Fruit fly (Drosophila melanogaster): ENCODE measurements around the gene Meics.

Meics gene

dm6 chr3L:13938470-13939150, 25.9 kb downstream of the Meics start (continued):
- peak; percentile 73 for TF ChIP-seq exex (tag; optimal IDR thresholded peaks at IDR 0.05)
- TF ChIP-seq CG15696 (tag; optimal IDR thresholded peaks at IDR 0.05), result peak; percentile 70
- TF ChIP-seq Vsx1 (GFP tag; optimal IDR thresholded peaks at IDR 0.05), result peak; percentile 58
- peak; percentile 85 for TF ChIP-seq repo (GFP tag; optimal IDR thresholded peaks at IDR 0.05)
- peak; percentile 96 for TF ChIP-seq Sox100B (GFP tag; optimal IDR thresholded peaks at IDR 0.05)
- no peak for TF ChIP-seq amos (GFP tag; IDR thresholded peaks at IDR 0.05; ENCODE audit: partially characterized antibody)
- TF ChIP-seq HLH4C (GFP tag; IDR thresholded peaks at IDR 0.05; ENCODE audit: partially characterized antibody), result 0 out of 3 replicates have a peak, but pooled peaks have one; percentile 1
- TF ChIP-seq Ets97D (GFP tag; optimal IDR thresholded peaks at IDR 0.05), result peak; percentile 10
- TF ChIP-seq Dfd (GFP tag; optimal IDR thresholded peaks at IDR 0.05), result peak in 1 of 2 experiments; percentile 69
- no peak for TF ChIP-seq cad (GFP tag; optimal IDR thresholded peaks at IDR 0.05)
- TF ChIP-seq HHEX (GFP tag; optimal IDR thresholded peaks at IDR 0.05), result peak; percentile 90
- peak; percentile 84 for TF ChIP-seq fd3F (GFP tag; optimal IDR thresholded peaks at IDR 0.05)
- TF ChIP-seq CG14441 (GFP tag; IDR thresholded peaks at IDR 0.05), result peak; percentile 65
- TF ChIP-seq Mes4 (GFP tag; optimal IDR thresholded peaks at IDR 0.05), result peak; percentile 87
- peak; percentile 69 for TF ChIP-seq HmgZ (tag; optimal IDR thresholded peaks at IDR 0.05)
- TF ChIP-seq Spps (tag; optimal IDR thresholded peaks at IDR 0.05), result peak; percentile 63
- TF ChIP-seq Hsf (GFP tag; optimal IDR thresholded peaks at IDR 0.05), result peak; percentile 92
- no peak for TF ChIP-seq hbn (GFP tag; IDR thresholded peaks at IDR 0.05; ENCODE audit: partially characterized antibody)
- no peak for TF ChIP-seq CG10959 (GFP tag; IDR thresholded peaks at IDR 0.05)
- peak; percentile 79 for TF ChIP-seq ERR (GFP tag; optimal IDR thresholded peaks at IDR 0.05)
- TF ChIP-seq CG7271 (tag; optimal IDR thresholded peaks at IDR 0.05), result no peak
- peak; percentile 86 for TF ChIP-seq Antp (GFP tag; optimal IDR thresholded peaks at IDR 0.05)
- no peak for TF ChIP-seq Scr (GFP tag; IDR thresholded peaks at IDR 0.05; ENCODE audit: partially characterized antibody)
- TF ChIP-seq Rfx (GFP tag; IDR thresholded peaks at IDR 0.05), result no peak
- peak; percentile 68 for TF ChIP-seq kay (GFP tag; optimal IDR thresholded peaks at IDR 0.05)
- TF ChIP-seq Atf-2 (GFP tag; optimal IDR thresholded peaks at IDR 0.05), result peak; percentile 91
- TF ChIP-seq Ptx1 (GFP tag; IDR thresholded peaks at IDR 0.05), result peak; percentile 76
- peak; percentile 82 for TF ChIP-seq her (GFP tag; optimal IDR thresholded peaks at IDR 0.05)
- peak; percentile 69 for TF ChIP-seq vfl (GFP tag; optimal IDR thresholded peaks at IDR 0.05)
- peak; percentile 75 for TF ChIP-seq CG30020 (tag; optimal IDR thresholded peaks at IDR 0.05)
- TF ChIP-seq sens-2 (GFP tag; IDR thresholded peaks at IDR 0.05), result no peak
- TF ChIP-seq dati (GFP tag; IDR thresholded peaks at IDR 0.05), result peak; percentile 19; the same call in 1 of the 2 replicates
- TF ChIP-seq CG14667 (GFP tag; IDR thresholded peaks at IDR 0.05), result peak; percentile 66; the same call in 1 of the 2 replicates
- no peak for TF ChIP-seq CG16779 (GFP tag; IDR thresholded peaks at IDR 0.05)
- peak; percentile 75 for TF ChIP-seq CG2875 (GFP tag; optimal IDR thresholded peaks at IDR 0.05)
- peak; percentile 38; the same call in 1 of the 3 replicates for TF ChIP-seq jigr1 (GFP tag; IDR thresholded peaks at IDR 0.05)
- no peak for TF ChIP-seq hth (optimal IDR thresholded peaks at IDR 0.05)
- TF ChIP-seq gcm2 (GFP tag; optimal IDR thresholded peaks at IDR 0.05), result peak; percentile 68
- peak; percentile 90 for TF ChIP-seq CG17829 (tag; optimal IDR thresholded peaks at IDR 0.05)
- no peak for TF ChIP-seq slou (GFP tag; optimal IDR thresholded peaks at IDR 0.05)
- TF ChIP-seq jumu (GFP tag; optimal IDR thresholded peaks at IDR 0.05), result peak; percentile 79
- peak; percentile 81 for TF ChIP-seq CG12744 (GFP tag; optimal IDR thresholded peaks at IDR 0.05)
- TF ChIP-seq Camta (GFP tag; optimal IDR thresholded peaks at IDR 0.05), result peak; percentile 90
- TF ChIP-seq Lpt (GFP tag; optimal IDR thresholded peaks at IDR 0.05), result no peak
- peak; percentile 36 for TF ChIP-seq Hey (tag; optimal IDR thresholded peaks at IDR 0.05)
- TF ChIP-seq CG12769 (tag; optimal IDR thresholded peaks at IDR 0.05), result peak; percentile 78
- TF ChIP-seq BtbVII (GFP tag; optimal IDR thresholded peaks at IDR 0.05), result peak; percentile 85
- TF ChIP-seq pita (GFP tag; optimal IDR thresholded peaks at IDR 0.05), result no peak
- TF ChIP-seq CG11696 (GFP tag; IDR thresholded peaks at IDR 0.05), result 0 out of 2 replicates have a peak, but pooled peaks have one; percentile 19
- TF ChIP-seq CG13624 (GFP tag; optimal IDR thresholded peaks at IDR 0.05), result peak; percentile 93

Data from whole organism, embryonic.